Fruit fly (Drosophila melanogaster) whole organism, larva: Measurements from ENCODE around the gene CG7149.

ENCODE experiments used
- noc ChIP-seq: fragments of 200-800 bp; sonication (Bioruptor generic); optimal IDR thresholded peaks from 3 replicates; lab custom pipeline; 2019; ENCODE audit warnings: missing biosample characterization, mild to moderate bottlenecking, missing genetic modification characterization, moderate library complexity

CG7149 gene

DNA sequence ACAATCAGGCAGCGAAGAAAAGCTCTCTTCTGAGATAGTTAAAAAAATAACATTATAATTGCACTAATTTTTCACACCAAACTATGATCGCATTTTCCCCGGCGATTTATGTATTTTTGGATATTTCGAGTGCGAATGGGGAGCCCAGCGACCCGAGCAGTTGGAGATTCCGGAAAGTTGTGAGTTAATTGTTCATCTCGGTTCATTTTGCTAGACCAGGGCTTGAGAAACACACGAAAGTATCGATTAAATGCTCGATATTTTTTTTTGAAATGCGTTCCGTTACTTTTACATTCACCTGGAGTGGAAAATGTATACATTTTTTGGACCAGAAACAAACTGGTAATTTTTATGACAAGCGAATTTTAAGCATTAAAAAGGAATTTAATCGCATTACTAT is 20.2 kb upstream of the CG7149 start, which contains the start of gene Cdc14:
Gene Cdc14, minus strand, starts transcription at position 185 of the 400 bp plus-strand sequence.
- TF ChIP-seq noc, result no peak

dm6 chr2L:7809699-7810088 is 19.3 kb upstream of the CG7149 start:
- TF ChIP-seq noc, result peak; percentile 2

DNA sequence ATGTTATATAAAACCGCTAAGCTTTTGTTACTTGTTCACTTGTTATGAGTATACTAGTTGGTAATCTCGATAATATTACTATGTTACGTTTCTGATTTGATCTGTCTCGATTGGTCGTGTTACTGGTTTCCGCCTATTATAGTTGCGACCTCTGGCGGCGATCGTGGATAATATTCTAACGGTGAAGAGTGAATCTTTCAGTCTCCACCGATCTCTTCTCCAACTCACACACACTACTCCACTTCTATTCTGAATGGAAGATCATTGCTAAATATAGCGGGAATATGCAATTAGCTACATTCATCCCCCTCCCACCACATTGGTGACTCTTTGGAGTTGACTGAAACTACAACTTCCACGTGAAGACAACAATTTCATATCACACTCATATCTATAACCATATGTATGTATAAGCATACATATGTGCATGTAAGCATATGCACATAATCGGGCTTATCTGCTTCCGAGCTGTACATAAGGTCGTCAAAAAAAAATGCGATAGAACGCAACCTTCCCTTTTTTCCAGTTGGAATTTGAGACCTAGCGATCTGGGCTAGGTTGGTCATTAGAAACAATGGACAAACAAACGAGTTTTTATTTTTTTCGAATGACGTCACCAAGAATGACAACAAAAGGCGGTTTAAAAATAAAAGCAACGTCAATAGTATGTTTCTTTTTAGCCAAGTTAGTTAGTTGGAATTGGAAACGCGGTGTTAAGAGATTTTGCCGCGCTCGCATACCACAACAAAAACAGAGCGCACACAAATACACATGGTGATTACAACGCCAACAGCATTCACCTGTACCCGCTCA is 18.7 kb upstream of the CG7149 start:
- no peak for TF ChIP-seq noc

DNA sequence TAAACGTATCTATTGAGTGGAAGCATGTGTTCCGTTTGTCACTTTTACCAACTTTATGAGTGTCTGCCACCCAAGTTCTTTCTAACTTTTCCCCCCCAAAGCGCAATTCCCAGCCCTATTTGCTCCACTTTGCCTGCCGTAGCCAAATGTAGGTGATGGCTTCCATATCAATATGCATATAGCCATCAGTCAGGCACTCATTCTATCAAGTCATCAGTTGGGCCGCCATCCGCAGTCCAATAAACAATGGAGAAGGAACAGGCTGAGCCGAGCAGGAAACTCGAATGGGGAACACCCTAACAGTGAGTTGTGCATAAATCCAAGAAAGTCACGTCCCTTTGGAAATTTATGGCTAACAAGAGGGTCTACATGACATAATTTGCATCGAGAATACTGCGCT is 17.2 kb upstream of the CG7149 start:
- no peak for TF ChIP-seq noc

DNA sequence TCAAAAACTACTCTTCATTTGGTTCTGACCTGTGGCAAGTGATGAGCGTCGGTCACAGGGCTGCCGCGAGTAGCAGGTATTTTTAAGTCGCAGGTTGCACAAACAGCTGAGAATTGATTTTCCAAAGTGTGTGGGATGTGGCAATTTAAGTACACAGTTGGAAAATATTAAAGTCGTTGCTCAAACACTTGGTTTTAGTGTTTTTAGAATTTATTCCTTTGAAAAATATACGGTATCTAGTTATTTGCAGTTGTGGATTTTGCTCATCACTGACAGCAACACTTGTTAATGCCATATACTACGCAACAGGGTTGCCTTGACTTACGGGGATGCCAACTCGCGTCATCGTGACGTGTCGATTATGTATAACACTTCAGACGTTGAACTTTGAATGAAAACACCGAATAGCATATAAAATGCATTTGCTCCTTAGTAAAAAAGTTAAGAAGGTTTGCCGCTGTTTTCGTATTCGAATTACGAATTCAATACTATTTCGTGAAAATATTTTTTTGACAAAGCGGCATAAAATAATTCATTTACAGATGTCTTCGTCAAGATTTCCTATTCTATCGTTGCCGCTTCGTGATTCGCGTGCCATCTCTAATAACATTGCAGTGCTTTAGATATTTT is 9.6 kb upstream of the CG7149 start, which contains the start of the genes Herp and r2d2:
Gene Herp, minus strand, starts transcription at position 255 of the 630 bp plus-strand sequence.
Gene r2d2, plus strand, starts transcription at position 344 of the 630 bp plus-strand sequence.
- peak; percentile 89 for TF ChIP-seq noc

- TF ChIP-seq noc, result no peak
Observed at dm6 chr2L:7795859-7796258, 5.5 kb upstream of the CG7149 start, which contains the start of gene LKRSDH. Gene LKRSDH, minus strand, starts transcription at chr2L:7795959.

- no peak for TF ChIP-seq noc
Observed at dm6 chr2L:7794689-7795475, 4.5 kb upstream of the CG7149 start.

dm6 chr2L:7791356-7791738 is 990 bp upstream of the CG7149 start:
- no peak for TF ChIP-seq noc

DNA sequence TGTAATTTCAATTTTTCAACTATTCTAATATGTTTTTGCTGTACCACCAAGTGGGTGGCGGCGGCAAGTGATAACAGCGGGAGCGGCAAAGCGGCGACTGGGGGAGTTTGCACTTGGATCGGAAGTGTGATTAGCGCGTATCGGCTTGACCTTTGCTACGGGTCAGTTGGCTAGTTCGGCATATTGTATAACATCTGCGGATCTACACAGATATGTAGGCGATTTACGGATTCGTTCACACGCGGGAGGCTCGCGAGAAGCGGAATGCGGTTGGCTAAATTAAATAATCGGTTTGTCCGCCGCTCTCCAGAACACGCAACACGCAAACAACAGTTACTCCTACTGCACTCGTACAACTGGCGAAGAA is 293 bp downstream of the CG7149 start:
- TF ChIP-seq noc, result no peak

DNA sequence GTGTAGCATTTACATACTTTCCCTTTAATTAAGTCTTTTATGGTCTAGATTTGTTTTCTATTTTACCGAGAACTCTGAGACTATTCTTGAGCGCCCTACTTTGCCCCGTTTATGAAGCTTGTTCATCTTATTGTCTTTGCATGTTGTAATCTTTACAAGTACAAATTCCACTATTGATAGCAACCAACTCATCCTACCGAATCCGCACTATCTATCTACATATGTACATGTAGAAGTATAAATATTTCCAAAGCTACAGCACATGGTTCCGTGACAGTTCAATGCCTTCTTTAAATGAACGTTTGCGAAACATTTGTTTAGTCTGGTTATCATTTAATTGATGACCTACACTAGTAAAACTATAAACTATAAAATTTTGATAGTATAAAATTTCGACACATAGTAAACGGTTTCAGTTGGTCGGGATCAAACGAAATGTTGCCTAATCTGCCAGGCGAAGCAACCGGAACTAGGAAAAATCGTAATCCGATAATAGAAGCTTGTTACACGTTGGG is 1.3 kb downstream of the CG7149 start:
- TF ChIP-seq noc, result no peak

dm6 chr2L:7782788-7783401 is 7.5 kb downstream of the CG7149 start, which contains the start of gene Brd7-9:
Gene Brd7-9, plus strand, starts transcription at chr2L:7782865.
- TF ChIP-seq noc, result peak; percentile 15

dm6 chr2L:7781165-7781564 is 9.2 kb downstream of the CG7149 start, which contains the start of gene CG7164:
Gene CG7164, plus strand, starts transcription at chr2L:7781465.
- TF ChIP-seq noc, result no peak

- TF ChIP-seq noc, result no peak
Observed at dm6 chr2L:7779785-7780184, 10.6 kb downstream of the CG7149 start, which contains the start of gene Uro. Gene Uro, plus strand, starts transcription at chr2L:7780085.

dm6 chr2L:7777979-7778692 is 12.2 kb downstream of the CG7149 start, which contains the start of gene CG7179:
Gene CG7179, minus strand, starts transcription at chr2L:7778029.
- peak; percentile 40 for TF ChIP-seq noc

DNA sequence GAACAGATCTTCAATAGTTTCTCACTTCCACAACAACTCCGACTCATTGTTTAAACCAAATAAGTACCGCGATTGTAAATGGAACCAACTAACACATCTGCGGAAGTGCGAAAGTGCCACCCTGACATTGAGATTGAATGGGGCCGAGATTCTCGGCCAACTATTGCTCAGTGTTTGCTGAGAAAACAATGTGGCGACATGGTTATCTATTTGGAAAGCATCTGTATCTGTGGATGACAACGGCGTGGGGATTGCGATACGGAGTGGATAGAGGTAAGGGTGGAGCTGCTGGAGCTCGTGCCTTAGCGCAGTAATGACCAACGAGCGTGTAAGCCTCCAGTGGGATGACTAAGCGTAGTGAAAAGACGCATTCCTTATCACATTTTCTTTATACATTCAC is 15.1 kb downstream of the CG7149 start:
- TF ChIP-seq noc, result no peak
